Worm (Caenorhabditis elegans): ENCODE results near the gene spp-26.
"Not testable (repeated sequence)": the region's sequence is repeated elsewhere in the genome, so short reads cannot be mapped to it uniquely, and the experiment has no call there.

spp-26 gene

DNA sequence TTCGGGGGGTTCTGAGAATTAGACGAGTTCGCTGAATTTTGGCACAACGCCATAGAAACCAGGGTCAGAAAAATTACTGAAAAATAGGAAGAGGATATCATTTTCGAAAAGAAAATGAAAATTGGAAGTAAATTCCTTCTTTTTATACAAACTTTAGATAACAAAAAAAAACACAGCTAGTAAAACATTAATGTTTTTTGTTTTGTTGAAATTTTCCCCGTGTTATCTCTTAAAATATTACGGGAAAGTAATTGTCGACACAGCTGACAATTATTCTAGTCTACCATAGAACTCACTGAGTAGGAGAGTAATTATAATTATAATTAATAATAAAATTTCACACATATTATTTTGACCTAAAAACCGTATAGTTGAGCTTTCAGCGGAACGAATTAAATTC, at the start of gene spp-26:
spp-26 (minus strand) TSS at position 101 of the 400 bp plus-strand sequence.
- no peak for TF ChIP-seq unc-62 (GFP tag; optimal IDR thresholded peaks at IDR 0.05)

DNA sequence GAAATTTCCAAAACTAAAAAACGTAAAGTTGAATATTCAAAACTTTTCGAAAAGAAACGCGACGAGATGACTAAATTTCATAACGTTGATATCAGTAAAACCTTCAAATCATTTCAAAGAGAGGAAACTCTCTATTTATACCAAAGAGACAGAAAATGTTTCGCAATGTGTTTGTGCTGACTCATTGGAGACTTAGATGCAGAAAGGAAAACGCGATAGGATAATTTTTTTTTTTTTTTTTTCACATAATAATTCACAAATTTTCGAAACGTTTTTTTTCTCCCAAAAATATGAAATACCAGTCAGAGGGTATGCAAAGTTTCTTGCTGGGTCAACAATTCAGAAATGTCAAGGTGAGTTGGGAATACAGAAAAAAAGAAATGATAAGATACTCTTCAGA, 47.2 kb upstream of the spp-26 start:
- TF ChIP-seq unc-62 (GFP tag; optimal IDR thresholded peaks at IDR 0.05) = no peak

DNA sequence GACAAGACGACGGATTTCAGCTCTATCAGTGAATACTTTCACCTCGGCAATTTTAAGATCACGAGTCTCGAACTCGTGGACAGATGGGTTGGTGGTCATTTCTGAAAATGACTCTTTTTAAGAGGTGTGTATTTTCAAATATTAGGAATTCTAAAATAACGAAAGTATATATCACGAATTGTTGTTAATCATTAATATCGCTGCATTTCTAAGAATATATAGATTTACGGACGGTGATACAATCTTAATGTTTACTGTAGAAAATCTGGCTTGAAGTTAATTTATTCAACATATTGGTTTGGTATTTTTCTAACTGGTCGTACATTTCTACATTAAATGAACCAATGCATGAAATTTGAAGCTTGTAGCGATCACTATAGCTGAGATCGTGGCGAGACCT, 46.3 kb upstream of the spp-26 start, which contains the start of gene ZK1055.7:
ZK1055.7 (minus strand) TSS at position 101 of the 400 bp plus-strand sequence.
- TF ChIP-seq unc-62 (GFP tag; optimal IDR thresholded peaks at IDR 0.05) = no peak

DNA sequence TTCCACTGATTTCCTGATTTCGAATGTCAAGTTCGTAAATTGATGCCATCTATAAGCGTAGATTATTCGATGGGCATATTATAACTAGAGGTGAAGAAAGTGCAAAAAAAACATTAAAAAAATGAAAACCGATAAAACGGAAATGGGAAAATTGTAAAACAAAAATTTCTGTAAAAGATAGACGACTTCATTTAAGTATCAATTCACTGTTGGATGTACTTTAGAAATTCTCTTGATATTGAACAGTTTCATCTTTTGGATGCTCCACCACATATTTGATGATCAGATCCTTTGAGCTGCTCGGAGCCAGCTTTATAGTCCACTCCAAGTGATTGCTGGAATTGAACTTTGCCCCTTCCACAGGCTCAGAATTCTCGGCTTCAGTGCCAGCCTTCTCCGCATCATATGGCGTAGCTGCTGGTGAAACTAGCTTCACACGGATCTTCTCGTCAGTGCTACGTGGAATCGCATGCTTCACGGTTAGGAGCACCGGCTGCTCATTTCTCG, 43.6 kb upstream of the spp-26 start, which contains the start of gene ZK1055.6:
ZK1055.6 (minus strand) TSS at position 51 of the 507 bp plus-strand sequence.
- TF ChIP-seq unc-62 (GFP tag; optimal IDR thresholded peaks at IDR 0.05) = no peak

DNA sequence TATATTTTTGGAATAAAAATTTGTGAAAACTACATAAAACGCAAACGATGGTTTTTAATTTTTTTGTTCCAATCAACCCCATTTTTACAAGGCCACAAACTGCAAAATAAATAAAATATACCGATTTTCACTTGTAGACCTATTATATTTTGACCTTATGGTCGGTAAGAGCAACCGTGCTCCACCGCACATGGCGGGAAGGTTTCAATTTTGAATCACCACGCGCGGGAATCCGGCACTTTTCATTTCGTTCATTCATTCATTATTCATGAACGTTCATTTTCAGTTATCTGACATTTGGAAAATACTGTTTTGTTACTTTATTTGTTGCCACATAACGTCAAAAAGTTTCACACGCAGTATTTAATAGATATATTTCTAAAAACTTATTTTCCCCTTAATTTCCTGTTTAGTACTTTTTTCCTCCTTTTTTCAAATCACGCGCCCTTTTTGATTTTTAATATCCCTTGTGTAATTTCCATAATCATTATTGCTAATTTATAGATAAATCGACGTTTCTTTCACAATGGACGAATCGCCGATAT, 34.8 kb upstream of the spp-26 start, which contains the start of gene hcp-1:
hcp-1 (plus strand) TSS at position 495 of the 545 bp plus-strand sequence.
- no peak for TF ChIP-seq unc-62 (GFP tag; optimal IDR thresholded peaks at IDR 0.05)

DNA sequence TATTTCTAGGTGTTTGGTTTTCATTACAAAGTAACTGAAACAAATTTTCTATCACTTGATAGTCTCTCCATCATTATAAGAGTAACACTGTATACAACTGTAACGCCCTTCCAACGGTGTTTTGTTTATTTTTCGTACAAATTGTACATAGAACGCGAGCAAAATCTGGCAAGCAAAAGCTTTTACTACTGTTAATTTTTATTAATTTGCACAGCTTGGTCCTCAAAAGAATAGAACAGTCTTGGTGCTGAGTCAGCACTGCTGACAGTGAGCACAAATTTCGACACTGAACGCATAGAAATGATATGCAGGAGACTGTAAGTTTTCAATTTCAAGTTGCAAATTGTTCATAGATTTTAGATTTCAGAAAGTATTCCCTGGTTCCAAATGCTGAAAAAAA, 31.3 kb upstream of the spp-26 start, which contains the start of gene ZK1055.2:
ZK1055.2 (plus strand) TSS at position 301 of the 400 bp plus-strand sequence.
- no peak for TF ChIP-seq unc-62 (GFP tag; optimal IDR thresholded peaks at IDR 0.05)

DNA sequence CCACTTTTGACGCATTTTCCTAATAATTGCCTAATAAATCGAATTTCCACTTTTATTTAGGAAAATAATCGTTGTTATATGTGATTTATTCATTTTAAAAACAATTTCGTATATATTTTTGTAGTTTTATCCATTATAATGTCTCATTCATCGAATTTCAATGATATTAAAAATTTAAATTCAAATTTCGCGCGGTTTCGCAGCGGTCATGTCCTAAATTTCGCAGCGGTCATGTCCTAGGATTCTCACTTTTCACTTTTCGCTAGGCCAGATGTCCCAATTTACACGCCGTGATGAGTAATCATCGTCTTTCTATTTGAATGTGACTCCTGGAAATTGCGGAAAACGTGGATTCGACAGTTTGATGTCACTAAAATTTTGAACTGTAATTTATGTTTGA, 22.8 kb upstream of the spp-26 start, which contains the start of gene ZK1055.4:
ZK1055.4 (plus strand) TSS at position 301 of the 400 bp plus-strand sequence.
- not testable (repeated sequence) for TF ChIP-seq unc-62 (GFP tag; optimal IDR thresholded peaks at IDR 0.05)

DNA sequence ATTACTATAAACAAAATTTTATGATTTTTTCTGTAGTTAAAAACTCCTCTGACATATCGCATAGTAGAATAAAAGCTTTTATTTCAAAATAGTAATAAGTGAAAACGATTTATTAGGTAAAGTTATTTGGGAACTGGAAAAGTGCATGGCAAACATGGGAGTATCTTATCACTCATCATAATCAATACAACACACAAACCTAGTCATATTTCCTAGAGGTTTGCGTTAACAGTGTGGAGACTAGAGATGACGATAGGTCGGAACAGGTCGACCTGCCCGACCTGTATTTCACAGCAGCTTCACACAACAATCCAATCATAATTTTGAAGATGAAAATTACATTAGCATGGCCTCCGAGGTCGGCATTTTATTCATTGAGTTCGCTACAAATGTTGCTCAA, 21.0 kb upstream of the spp-26 start, which contains the start of gene EGAP9.3:
EGAP9.3 (minus strand) TSS at position 131 of the 400 bp plus-strand sequence.
- no peak for TF ChIP-seq unc-62 (GFP tag; optimal IDR thresholded peaks at IDR 0.05)

DNA sequence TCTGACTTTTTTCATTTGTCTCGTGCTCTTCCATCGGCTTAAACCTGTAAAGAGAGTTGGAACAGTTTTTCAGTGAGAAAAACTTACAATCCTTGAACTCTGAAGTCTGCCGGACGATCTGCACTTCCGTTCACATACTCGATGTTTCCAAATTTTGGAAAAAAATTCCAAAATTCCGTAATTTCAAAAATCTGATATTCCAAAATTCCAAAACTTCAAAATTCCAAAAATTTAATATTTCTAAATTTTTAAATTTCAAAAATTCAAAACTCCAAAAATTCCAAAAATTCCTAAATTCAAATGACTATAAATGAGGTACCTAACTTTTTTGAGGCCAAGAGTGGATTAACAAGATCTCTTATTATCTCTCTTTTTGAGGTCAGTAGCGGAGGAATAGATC, 17.6 kb upstream of the spp-26 start, which contains the start of gene EGAP9.4:
EGAP9.4 (plus strand) TSS at position 301 of the 400 bp plus-strand sequence.
- TF ChIP-seq unc-62 (GFP tag; optimal IDR thresholded peaks at IDR 0.05) = no peak

DNA sequence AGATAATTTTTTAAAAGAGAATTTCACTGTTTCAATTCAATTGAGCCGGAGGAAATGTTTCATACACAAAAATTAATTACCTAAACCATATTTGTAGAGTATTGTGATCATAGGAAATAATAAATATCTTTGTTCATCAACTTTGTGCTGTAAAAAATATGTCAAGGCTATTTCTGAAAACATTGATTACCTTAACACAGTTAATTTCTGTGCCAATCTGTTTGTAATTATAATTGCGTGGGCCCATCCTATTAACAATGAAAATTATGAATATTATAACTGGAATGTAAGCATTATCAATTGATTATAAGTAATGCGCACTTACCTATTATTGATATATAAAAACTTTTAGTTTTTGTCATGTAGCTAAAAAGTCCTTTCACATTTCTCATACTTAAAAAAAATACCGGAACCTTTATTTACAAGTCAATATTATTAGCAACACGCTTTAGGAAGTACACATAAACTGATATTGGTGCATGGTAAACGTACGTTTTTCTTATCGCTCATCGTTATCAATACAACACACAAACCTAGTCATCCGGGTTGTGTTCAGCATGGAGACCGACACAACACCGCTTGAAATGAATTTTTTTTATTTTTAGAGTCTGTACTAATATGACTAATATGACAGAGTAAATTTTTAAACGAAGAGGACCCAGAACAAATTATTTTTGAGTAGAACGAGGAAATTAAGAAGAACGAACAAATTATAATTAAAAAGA, 16.6 kb upstream of the spp-26 start, which contains the start of gene fut-2:
fut-2 (minus strand) TSS at position 485 of the 725 bp plus-strand sequence.
- no peak for TF ChIP-seq unc-62 (GFP tag; optimal IDR thresholded peaks at IDR 0.05)

DNA sequence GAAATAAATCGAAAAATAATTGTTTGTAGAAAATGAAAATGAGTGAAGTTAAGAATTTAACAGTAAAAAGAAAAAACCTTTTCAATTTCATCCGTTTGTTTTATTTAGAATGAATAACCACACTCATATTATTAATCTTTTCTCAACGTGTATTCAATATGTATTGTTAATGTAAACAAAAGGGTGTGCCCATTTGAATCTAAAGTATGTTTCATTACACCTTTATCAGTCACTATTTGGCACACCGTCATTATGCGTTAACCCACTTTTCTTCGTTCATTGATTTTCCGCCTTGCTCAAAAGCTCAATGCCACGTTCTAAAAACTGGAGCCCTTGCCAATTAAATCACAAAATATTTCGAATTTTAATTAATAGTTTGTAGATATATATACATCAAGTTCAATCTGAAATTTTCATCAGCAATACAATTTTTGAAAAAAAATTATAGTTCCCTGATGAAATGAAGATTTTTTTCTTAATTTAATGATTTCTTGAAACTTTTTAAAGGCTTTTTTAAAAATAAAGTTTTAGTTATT, 6.9 kb upstream of the spp-26 start, which contains the start of gene K04A8.1:
K04A8.1 (plus strand) TSS at position 486 of the 536 bp plus-strand sequence.
- no peak for TF ChIP-seq unc-62 (GFP tag; optimal IDR thresholded peaks at IDR 0.05)

DNA sequence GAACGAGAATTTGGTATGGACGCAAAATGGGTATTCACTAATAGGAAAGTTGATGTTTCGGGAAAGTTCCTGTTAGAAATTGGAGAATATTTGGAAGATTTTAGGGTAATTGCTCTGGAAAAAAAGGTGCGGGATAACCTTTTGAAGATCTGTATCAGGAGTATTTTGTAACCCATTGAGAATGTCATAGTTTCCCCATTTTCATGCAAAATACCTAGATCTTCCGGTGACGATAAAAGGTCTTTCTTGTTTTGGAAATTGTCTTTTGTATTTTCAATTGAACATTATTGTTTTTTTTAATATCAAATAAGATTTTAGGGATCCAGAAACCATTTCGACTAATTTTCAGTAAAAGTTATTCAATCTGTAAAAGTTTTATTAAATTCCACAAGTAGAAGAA, 2.6 kb upstream of the spp-26 start, which contains the start of gene spp-19:
spp-19 (minus strand) TSS at position 101 of the 400 bp plus-strand sequence.
- no peak for TF ChIP-seq unc-62 (GFP tag; optimal IDR thresholded peaks at IDR 0.05)

DNA sequence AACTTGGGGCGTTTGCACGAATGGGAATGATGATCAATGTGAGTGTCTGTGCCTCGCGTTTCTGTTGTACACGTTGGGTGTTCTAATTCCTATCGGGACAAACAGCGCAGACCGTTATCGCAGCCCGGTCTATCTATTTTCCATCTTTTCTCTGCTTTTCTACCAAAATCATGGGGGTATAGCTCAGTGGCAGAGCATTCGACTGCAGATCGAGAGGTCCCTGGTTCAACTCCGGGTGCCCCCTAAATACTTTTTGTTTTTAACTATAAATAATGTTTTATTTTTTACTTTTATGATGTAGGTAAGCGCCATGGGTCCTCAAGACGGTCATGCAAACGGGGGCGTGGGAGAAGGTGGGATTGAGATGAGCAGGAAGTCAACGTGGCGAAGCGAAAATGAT, 580 bp upstream of the spp-26 start:
- no peak for TF ChIP-seq unc-62 (GFP tag; optimal IDR thresholded peaks at IDR 0.05)

DNA sequence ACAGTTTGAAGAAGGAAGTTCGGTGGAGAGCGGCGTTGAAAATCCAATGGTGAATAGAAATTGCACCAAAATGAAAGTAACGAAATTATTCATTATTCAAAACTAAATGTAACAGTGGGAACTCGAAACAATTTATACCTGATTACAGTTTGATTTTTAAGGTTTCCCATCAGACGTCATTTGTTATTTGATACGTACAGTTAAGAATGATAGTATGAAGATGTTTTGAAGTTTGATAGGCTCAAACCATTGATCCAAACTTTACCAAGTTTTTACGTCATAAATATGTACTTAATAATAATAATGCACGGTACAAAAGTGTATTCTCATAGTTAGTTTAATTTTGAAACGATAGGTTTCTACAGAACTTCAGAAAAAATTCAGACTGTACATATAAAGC, 902 bp downstream of the spp-26 start, which contains the start of gene spp-20:
spp-20 (minus strand) TSS at position 101 of the 400 bp plus-strand sequence.
- no peak for TF ChIP-seq unc-62 (GFP tag; optimal IDR thresholded peaks at IDR 0.05)

DNA sequence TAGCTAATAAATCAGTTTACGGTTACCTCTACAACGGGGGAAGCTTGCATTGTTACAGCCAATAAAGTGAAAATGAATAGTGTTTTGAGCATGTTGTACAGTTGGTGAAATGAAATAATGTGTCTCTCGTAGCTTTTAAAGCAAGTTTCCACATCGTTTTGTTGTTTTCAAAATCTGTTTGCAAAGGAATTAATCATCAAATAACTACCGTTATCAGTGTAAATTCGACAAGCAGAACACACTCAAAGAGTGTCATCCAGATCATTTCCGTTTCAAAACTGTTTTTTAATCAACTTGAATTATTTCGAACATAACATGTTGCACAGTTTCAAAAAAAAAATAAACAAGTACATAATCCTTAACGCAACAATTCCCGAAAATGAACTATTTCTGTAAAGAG, 2.0 kb downstream of the spp-26 start, which contains the start of gene spp-27:
spp-27 (minus strand) TSS at position 101 of the 400 bp plus-strand sequence.
- no peak for TF ChIP-seq unc-62 (GFP tag; optimal IDR thresholded peaks at IDR 0.05)

DNA sequence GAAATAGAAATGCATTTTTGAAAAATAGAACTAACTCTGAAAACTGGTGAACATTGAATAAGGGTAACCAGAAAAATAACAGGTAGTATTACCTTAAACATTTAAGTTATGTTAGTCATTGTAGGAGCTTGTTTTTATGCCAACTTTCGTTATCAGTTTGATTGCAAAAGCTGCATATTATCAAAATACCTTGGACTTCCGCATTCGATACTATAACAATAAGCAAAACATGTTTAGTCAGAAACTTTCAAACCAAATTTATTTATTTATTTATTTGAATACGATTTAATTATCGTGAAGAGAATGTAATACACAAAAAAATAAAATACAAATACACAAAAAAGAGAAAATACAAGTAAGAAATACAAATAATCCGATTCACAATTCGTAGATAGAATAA, 4.7 kb downstream of the spp-26 start, which contains the start of gene K04A8.19:
K04A8.19 (minus strand) TSS at position 101 of the 400 bp plus-strand sequence.
- no peak for TF ChIP-seq unc-62 (GFP tag; optimal IDR thresholded peaks at IDR 0.05)
